Fruit fly (Drosophila melanogaster) whole organism, embryonic: ENCODE results near the gene smg.

Source experiments
- B-H2 ChIP-seq: fragments of 200-800 bp; sonication (Bioruptor generic); optimal IDR thresholded peaks from 2 replicates; lab custom pipeline; 2018; ENCODE audit warnings: missing biosample characterization, mild to moderate bottlenecking, missing genetic modification characterization
- CG10979 ChIP-seq: fragments of 200-800 bp; sonication (Bioruptor generic); optimal IDR thresholded peaks from 2 replicates; lab custom pipeline; 2018; ENCODE audit warnings: missing biosample characterization, mild to moderate bottlenecking, missing genetic modification characterization, moderate library complexity
- CG11093 ChIP-seq: fragments of 200-800 bp; sonication (Bioruptor generic); IDR thresholded peaks from 3 replicates; pipeline ENCODE4 v1.3.6; 2022; ENCODE audit warnings: missing biosample characterization, missing genetic modification characterization
- CG11504 ChIP-seq: fragments of 200-800 bp; sonication (Bioruptor generic); optimal IDR thresholded peaks from 3 replicates; lab custom pipeline; 2019; ENCODE audit warnings: missing biosample characterization, mild to moderate bottlenecking, missing genetic modification characterization, moderate library complexity
- CG11560 ChIP-seq: fragments of 200-800 bp; sonication (Bioruptor generic); IDR thresholded peaks from 3 replicates; pipeline ENCODE4 v1.3.6; 2022; ENCODE audit warnings: missing biosample characterization, missing genetic modification characterization
- CG13424 ChIP-seq: fragments of 200-800 bp; sonication (Bioruptor generic); optimal IDR thresholded peaks from 2 replicates; lab custom pipeline; 2019; ENCODE audit warnings: missing biosample characterization, mild to moderate bottlenecking, missing genetic modification characterization, moderate library complexity
- CG1529 ChIP-seq: fragments of 200-800 bp; sonication (Bioruptor generic); optimal IDR thresholded peaks from 3 replicates; lab custom pipeline; 2018; ENCODE audit warnings: missing biosample characterization, missing genetic modification characterization
- CG15601 ChIP-seq: fragments of 200-800 bp; sonication (Bioruptor generic); optimal IDR thresholded peaks from 3 replicates; lab custom pipeline; 2019; ENCODE audit warnings: missing biosample characterization, mild to moderate bottlenecking, missing genetic modification characterization, moderate library complexity
- CG16815 ChIP-seq: fragments of 200-800 bp; sonication (Bioruptor generic); optimal IDR thresholded peaks from 3 replicates; lab custom pipeline; 2017; ENCODE audit warnings: missing biosample characterization, mild to moderate bottlenecking, missing genetic modification characterization
- CG17359 ChIP-seq: fragments of 200-800 bp; sonication (Bioruptor generic); optimal IDR thresholded peaks from 3 replicates; lab custom pipeline; 2018; ENCODE audit warnings: missing biosample characterization, mild to moderate bottlenecking, missing genetic modification characterization, moderate library complexity
- CG17361 ChIP-seq: fragments of 200-800 bp; sonication (Bioruptor generic); IDR thresholded peaks from 3 replicates; pipeline ENCODE4 v1.3.6; 2022; ENCODE audit warnings: missing biosample characterization, missing genetic modification characterization
- CG30431 ChIP-seq: fragments of 200-800 bp; sonication (Bioruptor generic); optimal IDR thresholded peaks from 2 replicates; lab custom pipeline; 2017; ENCODE audit warnings: missing biosample characterization, missing genetic modification characterization
- CG31388 ChIP-seq: fragments of 200-800 bp; sonication (Bioruptor generic); optimal IDR thresholded peaks from 2 replicates; lab custom pipeline; 2016; ENCODE audit warnings: missing biosample characterization, missing genetic modification characterization
- CG31441 ChIP-seq: fragments of 200-800 bp; sonication (Bioruptor generic); IDR thresholded peaks from 2 replicates; pipeline ENCODE4 v1.3.6; 2022; ENCODE audit warnings: missing biosample characterization, missing genetic modification characterization
- CG3407 ChIP-seq: fragments of 200-800 bp; sonication (Bioruptor generic); optimal IDR thresholded peaks from 2 replicates; lab custom pipeline; 2018; ENCODE audit warnings: missing biosample characterization, mild to moderate bottlenecking, missing genetic modification characterization
- CG4360 ChIP-seq: fragments of 200-800 bp; sonication (Bioruptor generic); IDR thresholded peaks from 2 replicates; pipeline ENCODE4 v1.3.6; 2022; ENCODE audit warnings: missing biosample characterization, missing genetic modification characterization
- CG6683 ChIP-seq: fragments of 200-800 bp; sonication (Bioruptor generic); optimal IDR thresholded peaks from 2 replicates; lab custom pipeline; 2017; ENCODE audit warnings: missing biosample characterization, mild to moderate bottlenecking, missing genetic modification characterization, missing genetic modification reagents
- CG8359 ChIP-seq: fragments of 200-800 bp; sonication (Bioruptor generic); optimal IDR thresholded peaks from 2 replicates; lab custom pipeline; 2017; ENCODE audit warnings: missing biosample characterization, mild to moderate bottlenecking, missing genetic modification characterization, borderline replicate concordance
- CG8388 ChIP-seq: fragments of 200-800 bp; sonication (Bioruptor generic); optimal IDR thresholded peaks from 2 replicates; lab custom pipeline; 2019; ENCODE audit warnings: missing biosample characterization, mild to moderate bottlenecking, missing genetic modification characterization, moderate library complexity
- D ChIP-seq, 2 experiments: fragments of 200-800 bp in 1 of 2; fragments of >200 bp in 1 of 2; sonication (Bioruptor generic) in 1 of 2; optimal IDR thresholded peaks; 2 replicates in 1 of 2; 3 replicates in 1 of 2; lab custom pipeline; 2017; ENCODE audit warnings: mild to moderate bottlenecking in 1 of 2, missing biosample characterization in 1 of 2, missing genetic modification characterization in 1 of 2, missing genetic modification reagents in 1 of 2
- D19A ChIP-seq: fragments of 200-800 bp; optimal IDR thresholded peaks from 3 replicates; lab custom pipeline; 2019; ENCODE audit warnings: missing biosample characterization, mild to moderate bottlenecking, missing genetic modification characterization, moderate library complexity
- Dek ChIP-seq: fragments of 200-800 bp; sonication (Bioruptor generic); optimal IDR thresholded peaks from 3 replicates; lab custom pipeline; 2019; ENCODE audit warnings: missing biosample characterization, mild to moderate bottlenecking, missing genetic modification characterization, moderate library complexity
- Hr3 ChIP-seq: fragments of 200-800 bp; sonication (Bioruptor generic); optimal IDR thresholded peaks from 3 replicates; lab custom pipeline; 2016; ENCODE audit warnings: missing biosample characterization, missing genetic modification characterization
- Kr ChIP-seq: fragments of 200-800 bp; sonication (Bioruptor generic); optimal IDR thresholded peaks from 2 replicates; lab custom pipeline; 2017; ENCODE audit warnings: missing biosample characterization, mild to moderate bottlenecking, missing genetic modification characterization
- MESR4 ChIP-seq: fragments of 200-800 bp; sonication (Bioruptor generic); optimal IDR thresholded peaks from 2 replicates; lab custom pipeline; 2018; ENCODE audit warnings: missing biosample characterization, mild to moderate bottlenecking, missing genetic modification characterization, moderate library complexity
- NC2β ChIP-seq: fragments of 200-800 bp; sonication (Bioruptor generic); optimal IDR thresholded peaks from 2 replicates; lab custom pipeline; 2016; ENCODE audit warnings: missing biosample characterization, missing genetic modification characterization
- Nf-YC ChIP-seq: fragments of 200-800 bp; optimal IDR thresholded peaks from 3 replicates; lab custom pipeline; 2019; ENCODE audit warnings: missing biosample characterization, mild to moderate bottlenecking, missing genetic modification characterization, moderate library complexity
- Rx ChIP-seq: fragments of 200-800 bp; sonication (Bioruptor generic); IDR thresholded peaks from 2 replicates; pipeline ENCODE4 v1.3.6; 2022; ENCODE audit warnings: missing biosample characterization, missing genetic modification characterization
- Sox102F ChIP-seq: fragments of 200-800 bp; sonication (Bioruptor generic); optimal IDR thresholded peaks from 2 replicates; lab custom pipeline; 2018; ENCODE audit warnings: missing biosample characterization, mild to moderate bottlenecking, missing genetic modification characterization, moderate library complexity
- Ssrp ChIP-seq: fragments of 200-800 bp; sonication (Bioruptor generic); optimal IDR thresholded peaks from 2 replicates; lab custom pipeline; 2018; ENCODE audit warnings: missing biosample characterization, mild to moderate bottlenecking, missing genetic modification characterization, moderate library complexity
- Xbp1 ChIP-seq: fragments of 200-800 bp; sonication (Bioruptor generic); optimal IDR thresholded peaks from 3 replicates; lab custom pipeline; 2016; ENCODE audit warnings: missing biosample characterization, mild to moderate bottlenecking, missing genetic modification characterization
- abd-A ChIP-seq: fragments of 200-800 bp; sonication (Bioruptor generic); optimal IDR thresholded peaks from 3 replicates; lab custom pipeline; 2019; ENCODE audit warnings: missing biosample characterization, mild to moderate bottlenecking, missing genetic modification characterization, moderate library complexity
- bsh ChIP-seq, 2 experiments: fragments of 200-800 bp; sonication (Bioruptor generic); optimal IDR thresholded peaks; 2 replicates each; lab custom pipeline; 2017 to 2018; ENCODE audit warnings: mild to moderate bottlenecking in 2 of 2, missing biosample characterization in 2 of 2, missing genetic modification characterization in 2 of 2, moderate library complexity in 1 of 2
- ci ChIP-seq: fragments of 200-800 bp; sonication (Bioruptor generic); IDR thresholded peaks from 3 replicates; pipeline ENCODE4 v1.3.6; 2022; ENCODE audit warnings: missing biosample characterization, missing genetic modification characterization
- ewg ChIP-seq: fragments of 200-800 bp; sonication (Bioruptor generic); optimal IDR thresholded peaks from 3 replicates; lab custom pipeline; 2017; ENCODE audit warnings: mild to moderate bottlenecking, missing biosample characterization, missing genetic modification reagents, missing genetic modification characterization
- fd102C ChIP-seq: fragments of 200-800 bp; sonication (Bioruptor generic); optimal IDR thresholded peaks from 2 replicates; lab custom pipeline; 2018; ENCODE audit warnings: missing biosample characterization, mild to moderate bottlenecking, missing genetic modification characterization, moderate library complexity
- grau ChIP-seq: fragments of 200-800 bp; optimal IDR thresholded peaks from 3 replicates; lab custom pipeline; 2019; ENCODE audit warnings: missing biosample characterization, mild to moderate bottlenecking, missing genetic modification characterization, moderate library complexity
- kni ChIP-seq: fragments of 200-800 bp; sonication (Bioruptor generic); optimal IDR thresholded peaks from 3 replicates; lab custom pipeline; 2017; ENCODE audit warnings: mild to moderate bottlenecking, missing biosample characterization, missing genetic modification reagents, missing genetic modification characterization
- lmd ChIP-seq: fragments of 200-800 bp; sonication (Bioruptor generic); IDR thresholded peaks from 2 replicates; pipeline ENCODE4 v1.3.6; 2022; ENCODE audit warnings: missing biosample characterization, missing genetic modification characterization
- otp ChIP-seq: fragments of 200-800 bp; sonication (Bioruptor generic); IDR thresholded peaks from 3 replicates; pipeline ENCODE4, ENCODE4 v1.3.6; 2022; ENCODE audit warnings: missing biosample characterization, missing genetic modification characterization
- phol ChIP-seq: fragments of 200-800 bp; sonication (Bioruptor generic); optimal IDR thresholded peaks from 3 replicates; lab custom pipeline; 2018; ENCODE audit warnings: missing biosample characterization, mild to moderate bottlenecking, missing genetic modification characterization, moderate library complexity
- row ChIP-seq: fragments of 200-800 bp; sonication (Bioruptor generic); IDR thresholded peaks from 3 replicates; pipeline ENCODE4 v1.3.6; 2022; ENCODE audit warnings: missing biosample characterization, missing genetic modification characterization
- sna ChIP-seq: fragments of 200-800 bp; sonication (Bioruptor generic); IDR thresholded peaks from 2 replicates; pipeline ENCODE4 v1.3.6; 2022; ENCODE audit warnings: missing biosample characterization, missing genetic modification characterization; ENCODE audit not compliant: partially characterized antibody
- tap ChIP-seq: fragments of 200-800 bp; optimal IDR thresholded peaks from 3 replicates; lab custom pipeline; 2019; ENCODE audit warnings: missing biosample characterization, mild to moderate bottlenecking, missing genetic modification characterization, moderate library complexity
- trem ChIP-seq: fragments of 200-800 bp; optimal IDR thresholded peaks from 3 replicates; lab custom pipeline; 2019; ENCODE audit warnings: missing biosample characterization, mild to moderate bottlenecking, missing genetic modification characterization, moderate library complexity
- vvl ChIP-seq: fragments of 200-800 bp; sonication (Bioruptor generic); IDR thresholded peaks from 2 replicates; pipeline ENCODE4 v1.3.6; 2022; ENCODE audit warnings: missing biosample characterization, missing genetic modification characterization
- zfh1 ChIP-seq: fragments of 200-800 bp; sonication (Bioruptor generic); IDR thresholded peaks from 3 replicates; pipeline ENCODE4 v1.3.6; 2022; ENCODE audit warnings: missing biosample characterization, missing genetic modification characterization

smg gene

DNA sequence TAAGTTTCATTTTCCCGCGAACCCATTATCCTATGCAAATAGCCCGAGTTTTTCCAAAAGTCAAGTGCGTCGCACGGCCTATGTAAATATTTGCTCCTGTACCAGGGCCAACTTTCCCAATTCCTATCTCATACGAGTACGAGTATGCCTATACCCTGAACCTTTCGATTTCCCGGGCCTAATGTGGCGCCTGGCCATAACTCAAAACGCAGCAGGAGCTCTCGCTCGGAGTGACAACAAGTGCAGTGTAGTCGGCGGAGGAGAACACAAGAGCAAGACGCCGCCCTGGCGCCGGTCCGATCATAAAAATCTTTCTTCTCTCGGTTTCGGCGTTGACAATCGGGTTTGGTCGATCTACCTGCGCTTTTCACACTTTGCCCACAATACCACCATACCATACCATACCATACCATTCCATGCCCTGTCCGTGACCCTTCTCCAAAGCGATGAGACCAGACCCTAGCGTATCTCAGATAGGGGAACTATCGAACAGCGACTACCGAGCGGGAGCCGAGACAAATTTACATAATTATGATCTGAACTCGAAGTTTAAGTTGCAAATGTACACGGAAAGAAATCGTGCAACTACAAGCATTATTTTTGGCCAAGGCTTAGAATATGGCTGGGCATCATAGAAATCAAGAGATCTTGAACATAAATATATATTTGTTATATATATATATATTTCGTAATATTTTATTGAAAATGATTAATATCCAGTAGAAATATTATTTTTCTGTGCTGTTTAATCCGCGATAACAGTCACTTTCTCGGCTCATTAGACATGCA lies 44.6 kb upstream of the smg start (continued):
- TF ChIP-seq CG3407 (GFP tag; lab: Kevin White, UChicago) (peak; percentile 1), CG1529 (GFP tag; lab: Kevin White, UChicago) (peak; percentile 15), Sox102F (peak; percentile 55), ci (GFP tag; lab: Robert Waterston, UW) (peak; percentile 59; the same call in 2 of the 3 replicates), NC2β (GFP tag; lab: Kevin White, UChicago) (no peak), CG11504 (tag; lab: Kevin White, UChicago) (peak; percentile 64), MESR4 (GFP tag; lab: Kevin White, UChicago) (no peak), B-H2 (GFP tag; lab: Kevin White, UChicago) (no peak), CG10979 (peak; percentile 77), tap (tag; lab: Kevin White, UChicago) (peak; percentile 40), CG15601 (tag; lab: Kevin White, UChicago) (peak; percentile 59), lmd (GFP tag; lab: Robert Waterston, UW) (peak; percentile 25; the same call in 1 of the 2 replicates), CG31441 (GFP tag; lab: Robert Waterston, UW) (peak; percentile 70), CG11560 (tag; lab: Robert Waterston, UW) (no peak), Kr (peak; percentile 55), CG11093 (GFP tag; lab: Robert Waterston, UW) (no peak), CG13424 (tag; lab: Kevin White, UChicago) (peak; percentile 59), kni (peak; percentile 88), Dek (tag; lab: Kevin White, UChicago) (peak; percentile 6), abd-A (peak; percentile 59), otp (GFP tag; lab: Robert Waterston, UW) (0 out of 3 replicates have a peak, but pooled peaks have one; percentile 13), Ssrp (peak; percentile 68), trem (tag; lab: Kevin White, UChicago) (peak; percentile 45), D19A (tag; lab: Kevin White, UChicago) (peak; percentile 53), phol (tag; lab: Kevin White, UChicago) (peak; percentile 69), CG17361 (peak; percentile 63; the same call in 2 of the 3 replicates), CG31388 (GFP tag; lab: Kevin White, UChicago) (no peak), grau (peak; percentile 38), CG17359 (tag; lab: Kevin White, UChicago) (peak; percentile 50), row (GFP tag; lab: Robert Waterston, UW) (peak; percentile 55), fd102C (peak; percentile 57), Rx (GFP tag; lab: Robert Waterston, UW) (peak; percentile 31; the same call in 1 of the 2 replicates), Xbp1 (GFP tag; lab: Kevin White, UChicago) (peak; percentile 5), vvl (GFP tag; lab: Robert Waterston, UW) (peak; percentile 81), CG6683 (no peak), Hr3 (GFP tag; lab: Kevin White, UChicago) (peak; percentile 21), sna (no peak), zfh1 (GFP tag; lab: Robert Waterston, UW) (peak; percentile 75), Nf-YC (tag; lab: Kevin White, UChicago) (no peak), bsh (GFP tag; optimal IDR thresholded peaks at IDR 0.05; lab: Kevin White, UChicago) (peak in 1 of 2 experiments; percentile 79), CG16815 (no peak), CG8388 (peak; percentile 51), CG30431 (GFP tag; lab: Kevin White, UChicago) (peak; percentile 23), CG4360 (GFP tag; lab: Robert Waterston, UW) (0 out of 2 replicates have a peak, but pooled peaks have one; percentile 16), ewg (GFP tag; lab: Kevin White, UChicago) (peak; percentile 5), D (optimal IDR thresholded peaks at IDR 0.05; lab: Kevin White, UChicago) (peak; percentile 52), D (GFP tag; optimal IDR thresholded peaks at IDR 0.05; lab: Kevin White, UChicago) (peak; percentile 62), CG8359 (GFP tag; lab: Kevin White, UChicago) (peak; percentile 29)
